Worm (Caenorhabditis elegans) whole organism, late embryonic: ENCODE data around the gene oac-39.

Experiments
- F13H6.1 ChIP-seq: sonication (generic microtip); optimal IDR thresholded peaks from 2 replicates; lab custom pipeline; 2016; ENCODE audit warnings: missing genetic modification characterization, missing compliant biosample characterization
- ama-1 ChIP-seq: fragments of 150-350 bp; optimal IDR thresholded peaks from 2 replicates; lab custom pipeline; 2014
- ceh-6 ChIP-seq: fragments of 200-800 bp; sonication (Bioruptor generic); optimal IDR thresholded peaks from 2 replicates; lab custom pipeline; 2018; ENCODE audit warnings: mild to moderate bottlenecking, missing genetic modification characterization, missing compliant biosample characterization
- elt-2 ChIP-seq: sonication (generic microtip); optimal IDR thresholded peaks from 2 replicates; lab custom pipeline; 2016; ENCODE audit warnings: missing genetic modification reagents, missing genetic modification characterization, missing compliant biosample characterization
- eyg-1 ChIP-seq: sonication (generic microtip); optimal IDR thresholded peaks from 2 replicates; lab custom pipeline; 2016; ENCODE audit warnings: missing genotype, missing genetic modification characterization, missing compliant biosample characterization
- fkh-10 ChIP-seq: fragments of 150-350 bp; optimal IDR thresholded peaks from 2 replicates; lab custom pipeline; 2014; ENCODE audit warnings: missing biosample characterization, missing genetic modification reagents, missing genetic modification characterization
- gmeb-2 ChIP-seq: sonication (generic microtip); optimal IDR thresholded peaks from 2 replicates; lab custom pipeline; 2016; ENCODE audit warnings: missing genetic modification characterization, inconsistent platforms, missing compliant biosample characterization
- madf-2 ChIP-seq: sonication (generic microtip); optimal IDR thresholded peaks from 2 replicates; lab custom pipeline; 2017; ENCODE audit warnings: missing genetic modification characterization, missing compliant biosample characterization
- nfya-1 ChIP-seq: sonication (generic microtip); optimal IDR thresholded peaks from 2 replicates; lab custom pipeline; 2017; ENCODE audit warnings: missing genetic modification characterization, mild to moderate bottlenecking, missing compliant biosample characterization, antibody characterized with exemption, moderate library complexity
- nhr-11 ChIP-seq: fragments of 150-350 bp; optimal IDR thresholded peaks from 2 replicates; lab custom pipeline; 2014; ENCODE audit warnings: missing biosample characterization, missing genetic modification characterization
- pax-1 ChIP-seq: fragments of 150-350 bp; optimal IDR thresholded peaks from 2 replicates; lab custom pipeline; 2014; ENCODE audit warnings: missing biosample characterization, missing genetic modification characterization
- rnt-1 ChIP-seq: sonication (generic microtip); optimal IDR thresholded peaks from 2 replicates; lab custom pipeline; 2016; ENCODE audit warnings: missing genetic modification characterization, missing compliant biosample characterization
- ztf-16 ChIP-seq: sonication (generic microtip); optimal IDR thresholded peaks from 2 replicates; lab custom pipeline; 2017; ENCODE audit warnings: missing genetic modification characterization, missing compliant biosample characterization

DNA sequence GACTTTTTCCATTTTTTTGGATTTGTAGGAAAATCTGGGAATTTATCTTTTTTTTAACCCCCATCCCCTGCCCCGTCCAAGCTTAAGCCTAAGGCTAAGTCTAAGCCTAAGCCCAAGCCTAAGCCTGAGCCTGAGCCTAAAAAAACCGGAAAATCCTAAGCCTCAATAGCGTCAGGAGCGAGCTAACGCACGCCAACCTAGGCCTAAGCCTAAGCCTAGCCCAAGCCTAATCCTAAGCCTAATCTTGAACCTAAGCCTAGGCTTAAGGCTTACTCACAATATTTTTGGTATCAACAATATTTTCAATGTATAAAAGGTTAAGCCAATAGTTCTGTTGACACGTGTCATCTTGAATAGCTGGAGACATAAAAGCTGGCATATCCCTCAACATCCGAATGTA lies 2.9 kb downstream of the oac-39 start:
- TF ChIP-seq ceh-6 (no peak), F13H6.1 (tag; lab: Kevin White, UChicago) (no peak), ztf-16 (tag; lab: Kevin White, UChicago) (no peak), ama-1 (no peak), gmeb-2 (tag; lab: Kevin White, UChicago) (no peak), rnt-1 (tag; lab: Kevin White, UChicago) (no peak), nhr-11 (tag; lab: Kevin White, UChicago) (no peak), nfya-1 (tag; lab: Kevin White, UChicago) (no peak), madf-2 (no peak), eyg-1 (tag; lab: Kevin White, UChicago) (no peak), elt-2 (tag; lab: Kevin White, UChicago) (no peak), fkh-10 (GFP tag; lab: Kevin White, UChicago) (no peak), pax-1 (tag; lab: Kevin White, UChicago) (no peak)
